Fruit fly (Drosophila melanogaster) whole organism, embryonic: ENCODE results near the gene waw.

Source experiments
- Asciz ChIP-seq: fragments of 200-800 bp; sonication (Bioruptor generic); optimal IDR thresholded peaks from 2 replicates; lab custom pipeline; 2017; ENCODE audit warnings: missing biosample characterization, mild to moderate bottlenecking, missing genetic modification characterization, missing genetic modification reagents
- Atf6 ChIP-seq: fragments of 200-800 bp; sonication (Bioruptor generic); IDR thresholded peaks from 2 replicates; pipeline ENCODE4 v1.3.6; 2022; ENCODE audit warnings: missing biosample characterization, missing genetic modification characterization
- B-H2 ChIP-seq: fragments of 200-800 bp; sonication (Bioruptor generic); optimal IDR thresholded peaks from 2 replicates; lab custom pipeline; 2018; ENCODE audit warnings: missing biosample characterization, mild to moderate bottlenecking, missing genetic modification characterization
- Blimp-1 ChIP-seq: fragments of 200-800 bp; sonication (Bioruptor generic); optimal IDR thresholded peaks from 3 replicates; lab custom pipeline; 2018; ENCODE audit warnings: missing biosample characterization, missing genetic modification characterization, mild to moderate bottlenecking, moderate library complexity, missing genetic modification reagents
- CG11247 ChIP-seq: fragments of 200-800 bp; sonication (Bioruptor generic); IDR thresholded peaks from 2 replicates; pipeline ENCODE4 v1.3.6; 2022; ENCODE audit warnings: missing biosample characterization, missing genetic modification characterization
- CG11504 ChIP-seq: fragments of 200-800 bp; sonication (Bioruptor generic); optimal IDR thresholded peaks from 3 replicates; lab custom pipeline; 2019; ENCODE audit warnings: missing biosample characterization, mild to moderate bottlenecking, missing genetic modification characterization, moderate library complexity
- CG12219 ChIP-seq: fragments of 200-800 bp; sonication (Bioruptor generic); optimal IDR thresholded peaks from 3 replicates; lab custom pipeline; 2018; ENCODE audit warnings: missing biosample characterization, mild to moderate bottlenecking, missing genetic modification characterization
- CG13624 ChIP-seq: fragments of 200-800 bp; sonication (Bioruptor generic); optimal IDR thresholded peaks from 2 replicates; lab custom pipeline; 2016; ENCODE audit warnings: missing biosample characterization, missing genetic modification characterization
- CG1602 ChIP-seq: fragments of 200-800 bp; sonication (Bioruptor generic); optimal IDR thresholded peaks from 3 replicates; lab custom pipeline; 2016; ENCODE audit warnings: missing biosample characterization, missing genetic modification characterization
- CG1603 ChIP-seq: fragments of 200-800 bp; sonication (Bioruptor generic); optimal IDR thresholded peaks from 2 replicates; lab custom pipeline; 2019; ENCODE audit warnings: missing biosample characterization, mild to moderate bottlenecking, missing genetic modification characterization, moderate library complexity
- CG30403 ChIP-seq: fragments of 200-800 bp; sonication (Bioruptor generic); optimal IDR thresholded peaks from 3 replicates; lab custom pipeline; 2016; ENCODE audit warnings: missing biosample characterization, missing genetic modification characterization
- CG3065 ChIP-seq: fragments of 200-800 bp; sonication (Bioruptor generic); optimal IDR thresholded peaks from 2 replicates; lab custom pipeline; 2016; ENCODE audit warnings: missing biosample characterization, missing genetic modification characterization
- CG33557 ChIP-seq: fragments of 200-800 bp; sonication (Bioruptor generic); optimal IDR thresholded peaks from 2 replicates; lab custom pipeline; 2019; ENCODE audit warnings: missing biosample characterization, mild to moderate bottlenecking, missing genetic modification characterization, moderate library complexity
- CG3995 ChIP-seq: fragments of 200-800 bp; sonication (Bioruptor generic); optimal IDR thresholded peaks from 3 replicates; lab custom pipeline; 2016; ENCODE audit warnings: missing biosample characterization, missing genetic modification characterization
- CG6272 ChIP-seq: fragments of 200-800 bp; sonication (Bioruptor generic); IDR thresholded peaks from 2 replicates; pipeline ENCODE4 v1.3.6; 2022; ENCODE audit warnings: missing biosample characterization, missing genetic modification characterization
- CG7357 ChIP-seq: fragments of 200-800 bp; sonication (Bioruptor generic); IDR thresholded peaks from 3 replicates; pipeline ENCODE4 v1.3.6; 2022; ENCODE audit warnings: missing biosample characterization, missing genetic modification characterization
- CG7786 ChIP-seq: fragments of 200-800 bp; sonication (Bioruptor generic); optimal IDR thresholded peaks from 2 replicates; lab custom pipeline; 2016; ENCODE audit warnings: missing biosample characterization, missing genetic modification characterization
- CG8281 ChIP-seq: fragments of 200-800 bp; sonication (Bioruptor generic); optimal IDR thresholded peaks from 2 replicates; lab custom pipeline; 2018; ENCODE audit warnings: missing biosample characterization, mild to moderate bottlenecking, missing genetic modification characterization, moderate library complexity
- CG9215 ChIP-seq: fragments of 200-800 bp; sonication (Bioruptor generic); IDR thresholded peaks from 2 replicates; pipeline ENCODE4 v1.3.6; 2022; ENCODE audit warnings: missing biosample characterization, missing genetic modification characterization
- CG9609 ChIP-seq: fragments of 200-800 bp; sonication (Bioruptor generic); optimal IDR thresholded peaks from 3 replicates; lab custom pipeline; 2016; ENCODE audit warnings: missing biosample characterization, missing genetic modification characterization
- CG9797 ChIP-seq: fragments of 200-800 bp; sonication (Bioruptor generic); optimal IDR thresholded peaks from 3 replicates; lab custom pipeline; 2018; ENCODE audit warnings: missing biosample characterization, mild to moderate bottlenecking, missing genetic modification characterization
- CkIIα-i1 ChIP-seq: fragments of 200-800 bp; sonication (Bioruptor generic); IDR thresholded peaks from 2 replicates; pipeline ENCODE4 v1.3.6; 2022; ENCODE audit warnings: missing biosample characterization, missing genetic modification characterization
- Doc2 ChIP-seq: fragments of 200-800 bp; sonication (Bioruptor generic); IDR thresholded peaks from 2 replicates; pipeline ENCODE4 v1.3.6; 2022; ENCODE audit warnings: missing biosample characterization, missing genetic modification characterization
- Gsc ChIP-seq: fragments of 200-800 bp; sonication (Bioruptor generic); IDR thresholded peaks from 2 replicates; pipeline ENCODE4 v1.3.6; 2022; ENCODE audit warnings: missing biosample characterization, missing genetic modification characterization
- Hmx ChIP-seq: fragments of 200-800 bp; sonication (Bioruptor generic); optimal IDR thresholded peaks from 2 replicates; lab custom pipeline; 2016; ENCODE audit warnings: missing biosample characterization, missing genetic modification characterization
- Lhr ChIP-seq: fragments of 200-800 bp; sonication (Bioruptor generic); optimal IDR thresholded peaks from 3 replicates; lab custom pipeline; 2017; ENCODE audit warnings: mild to moderate bottlenecking, missing biosample characterization, missing genetic modification reagents, missing genetic modification characterization
- Lim3 ChIP-seq: fragments of 200-800 bp; sonication (Bioruptor generic); IDR thresholded peaks from 2 replicates; pipeline ENCODE4 v1.3.6; 2022; ENCODE audit warnings: missing biosample characterization, missing genetic modification characterization
- Lpt ChIP-seq: fragments of >200 bp; optimal IDR thresholded peaks from 2 replicates; lab custom pipeline; 2018; ENCODE audit warnings: missing biosample characterization, missing genetic modification characterization
- NC2β ChIP-seq: fragments of 200-800 bp; sonication (Bioruptor generic); optimal IDR thresholded peaks from 2 replicates; lab custom pipeline; 2016; ENCODE audit warnings: missing biosample characterization, missing genetic modification characterization
- Optix ChIP-seq: fragments of 200-800 bp; sonication (Bioruptor generic); IDR thresholded peaks from 3 replicates; pipeline ENCODE4 v1.3.6; 2022; ENCODE audit warnings: missing biosample characterization, missing genetic modification characterization
- Ptx1 ChIP-seq: fragments of 200-800 bp; sonication (Bioruptor generic); IDR thresholded peaks from 2 replicates; pipeline ENCODE4 v1.3.6; 2022; ENCODE audit warnings: missing biosample characterization, missing genetic modification characterization
- TFAM ChIP-seq: fragments of 200-800 bp; sonication (Bioruptor generic); optimal IDR thresholded peaks from 2 replicates; lab custom pipeline; 2017; ENCODE audit warnings: missing biosample characterization, missing genetic modification characterization, inconsistent platforms
- al ChIP-seq: fragments of 200-800 bp; sonication (Bioruptor generic); IDR thresholded peaks from 2 replicates; pipeline ENCODE4 v1.3.6; 2022; ENCODE audit warnings: missing biosample characterization, missing genetic modification characterization
- amos ChIP-seq: fragments of 200-800 bp; sonication (Bioruptor generic); IDR thresholded peaks from 2 replicates; pipeline ENCODE4 v1.3.6; 2022; ENCODE audit warnings: missing biosample characterization, missing genetic modification characterization; ENCODE audit not compliant: partially characterized antibody
- cad ChIP-seq: fragments of >200 bp; optimal IDR thresholded peaks from 2 replicates; lab custom pipeline; 2017; ENCODE audit warnings: missing biosample characterization, missing genetic modification characterization
- chif ChIP-seq, 2 experiments: fragments of 200-800 bp; sonication (Bioruptor generic); optimal IDR thresholded peaks; 3 replicates each; lab custom pipeline; 2016; ENCODE audit warnings: missing biosample characterization in 2 of 2, missing genetic modification characterization in 2 of 2
- danr ChIP-seq: fragments of 200-800 bp; sonication (Bioruptor generic); IDR thresholded peaks from 2 replicates; pipeline ENCODE4 v1.3.6; 2022; ENCODE audit warnings: missing biosample characterization, missing genetic modification characterization
- fd96Cb ChIP-seq: fragments of 200-800 bp; sonication (Bioruptor generic); optimal IDR thresholded peaks from 2 replicates; lab custom pipeline; 2018; ENCODE audit warnings: missing biosample characterization, mild to moderate bottlenecking, missing genetic modification characterization, moderate library complexity
- gro ChIP-seq: fragments of 200-800 bp; sonication (Bioruptor generic); optimal IDR thresholded peaks from 2 replicates; lab custom pipeline; 2016; ENCODE audit warnings: missing biosample characterization, missing genetic modification characterization
- gsb ChIP-seq: fragments of 200-800 bp; sonication (Bioruptor generic); IDR thresholded peaks from 2 replicates; pipeline ENCODE4 v1.3.6; 2022; ENCODE audit warnings: missing biosample characterization, missing genetic modification characterization
- hth ChIP-seq: fragments of >200 bp; optimal IDR thresholded peaks from 2 replicates; lab custom pipeline; 2017; ENCODE audit warnings: inconsistent platforms
- insv ChIP-seq, 2 experiments: fragments of 200-800 bp; sonication (Bioruptor generic); optimal IDR thresholded peaks; 3 replicates each; lab custom pipeline; 2016 to 2018; ENCODE audit warnings: missing biosample characterization in 2 of 2, missing genetic modification characterization in 2 of 2
- knrl ChIP-seq: fragments of 200-800 bp; sonication (Bioruptor generic); IDR thresholded peaks from 3 replicates; pipeline ENCODE4 v1.3.6; 2022; ENCODE audit warnings: missing biosample characterization, missing genetic modification characterization; ENCODE audit not compliant: partially characterized antibody
- lab ChIP-seq: fragments of 200-800 bp; sonication (Bioruptor generic); optimal IDR thresholded peaks from 3 replicates; lab custom pipeline; 2017; ENCODE audit warnings: missing biosample characterization, missing genetic modification characterization, mild to moderate bottlenecking, moderate library complexity, missing genetic modification reagents
- nau ChIP-seq: fragments of 200-800 bp; sonication (Bioruptor generic); optimal IDR thresholded peaks from 3 replicates; lab custom pipeline; 2017; ENCODE audit warnings: missing biosample characterization, mild to moderate bottlenecking, missing genetic modification characterization, missing genetic modification reagents
- p53 ChIP-seq: fragments of 200-800 bp; sonication (Bioruptor generic); optimal IDR thresholded peaks from 2 replicates; lab custom pipeline; 2016; ENCODE audit warnings: missing biosample characterization, missing genetic modification characterization
- pita ChIP-seq: fragments of 200-800 bp; sonication (Bioruptor generic); optimal IDR thresholded peaks from 2 replicates; lab custom pipeline; 2017; ENCODE audit warnings: missing biosample characterization, mild to moderate bottlenecking, missing genetic modification characterization
- sr ChIP-seq: fragments of 200-800 bp; sonication (Bioruptor generic); IDR thresholded peaks from 3 replicates; pipeline ENCODE4 v1.3.6; 2022; ENCODE audit warnings: missing biosample characterization, missing genetic modification characterization
- tgo ChIP-seq: fragments of 200-800 bp; sonication (Bioruptor generic); IDR thresholded peaks from 3 replicates; pipeline ENCODE4 v1.3.6; 2022; ENCODE audit warnings: missing biosample characterization, missing genetic modification characterization
- tx ChIP-seq: fragments of 200-800 bp; sonication (Bioruptor generic); optimal IDR thresholded peaks from 2 replicates; lab custom pipeline; 2016; ENCODE audit warnings: missing biosample characterization, missing genetic modification characterization
- z ChIP-seq: fragments of 200-800 bp; sonication (Bioruptor generic); IDR thresholded peaks from 3 replicates; pipeline ENCODE4 v1.3.6; 2022; ENCODE audit warnings: missing biosample characterization, missing genetic modification characterization

waw gene

dm6 chrX:21349800-21350309, 13.0 kb upstream of the waw start, which contains the start of the genes peng and sol (continued):
- TF ChIP-seq Gsc (GFP tag; lab: Robert Waterston, UW) (no peak), gsb (GFP tag; lab: Robert Waterston, UW) (no peak), sr (GFP tag; lab: Robert Waterston, UW) (no peak), CG9215 (GFP tag; lab: Robert Waterston, UW) (peak; percentile 57), insv (GFP tag; optimal IDR thresholded peaks at IDR 0.05; lab: Kevin White, UChicago) (peak in 1 of 2 experiments; percentile 45), CG8281 (tag; lab: Kevin White, UChicago) (peak; percentile 38), tx (GFP tag; lab: Kevin White, UChicago) (peak; percentile 65), CG6272 (no peak), CG7786 (GFP tag; lab: Kevin White, UChicago) (peak; percentile 72), CG11504 (tag; lab: Kevin White, UChicago) (no peak), Hmx (GFP tag; lab: Kevin White, UChicago) (no peak), al (GFP tag; lab: Robert Waterston, UW) (peak; percentile 46; the same call in 1 of the 2 replicates), fd96Cb (peak; percentile 63), B-H2 (GFP tag; lab: Kevin White, UChicago) (peak; percentile 51), danr (GFP tag; lab: Robert Waterston, UW) (peak; percentile 45; the same call in 1 of the 2 replicates), knrl (GFP tag; lab: Robert Waterston, UW) (no peak), chif (GFP tag; optimal IDR thresholded peaks at IDR 0.05; lab: Kevin White, UChicago) (peak; percentile 61 to 74), Lim3 (GFP tag; lab: Robert Waterston, UW) (no peak), Asciz (no peak), CG1603 (peak; percentile 42), Optix (GFP tag; lab: Robert Waterston, UW) (no peak), NC2β (GFP tag; lab: Kevin White, UChicago) (peak; percentile 51), Lhr (GFP tag; lab: Kevin White, UChicago) (peak; percentile 80), CG9797 (GFP tag; lab: Kevin White, UChicago) (peak; percentile 71), p53 (no peak), CG1602 (GFP tag; lab: Kevin White, UChicago) (peak; percentile 77), CG30403 (GFP tag; lab: Kevin White, UChicago) (peak; percentile 87), TFAM (GFP tag; lab: Kevin White, UChicago) (no peak), CG3065 (peak; percentile 7), cad (GFP tag; lab: Kevin White, UChicago) (no peak), Atf6 (GFP tag; lab: Robert Waterston, UW) (peak; percentile 68; the same call in 1 of the 2 replicates), CkIIα-i1 (GFP tag; lab: Robert Waterston, UW) (no peak), Blimp-1 (GFP tag; lab: Kevin White, UChicago) (peak; percentile 57), hth (lab: Kevin White, UChicago) (no peak), nau (no peak), Doc2 (GFP tag; lab: Robert Waterston, UW) (no peak), tgo (GFP tag; lab: Robert Waterston, UW) (peak; percentile 73), z (GFP tag; lab: Robert Waterston, UW) (no peak), amos (peak; percentile 35; the same call in 1 of the 2 replicates), Lpt (GFP tag; lab: Kevin White, UChicago) (no peak), CG3995 (peak; percentile 6), lab (GFP tag; lab: Kevin White, UChicago) (no peak), CG7357 (GFP tag; lab: Robert Waterston, UW) (peak; percentile 43; the same call in 1 of the 3 replicates), CG13624 (GFP tag; lab: Kevin White, UChicago) (peak; percentile 76), pita (GFP tag; lab: Kevin White, UChicago) (no peak), CG12219 (no peak), CG33557 (GFP tag; lab: Kevin White, UChicago) (peak; percentile 62), gro (GFP tag; lab: Kevin White, UChicago) (peak; percentile 58), CG9609 (GFP tag; lab: Kevin White, UChicago) (peak; percentile 57), Ptx1 (peak; percentile 78), CG11247 (GFP tag; lab: Robert Waterston, UW) (peak; percentile 64; the same call in 1 of the 2 replicates)
